Worm (Caenorhabditis elegans) whole organism, young adult: ENCODE data around the gene sre-2.

Source experiments
- B0035.1 ChIP-seq: sonication (generic microtip); optimal IDR thresholded peaks from 2 replicates; lab custom pipeline; 2016; ENCODE audit warnings: missing genetic modification characterization, mild to moderate bottlenecking, missing compliant biosample characterization, missing genotype, missing genetic modification reagents
- K12H6.12 ChIP-seq: fragments of 200-800 bp; sonication (Bioruptor generic); optimal IDR thresholded peaks from 2 replicates; lab custom pipeline; 2018; ENCODE audit warnings: mild to moderate bottlenecking, missing genetic modification characterization, missing compliant biosample characterization
- Y53F4B.3 ChIP-seq: fragments of 200-800 bp; sonication (Bioruptor generic); IDR thresholded peaks from 2 replicates; pipeline ENCODE4 v1.3.6; 2022; ENCODE audit warnings: missing genetic modification reagents, missing genetic modification characterization, missing compliant biosample characterization
- attf-5 ChIP-seq: fragments of 200-800 bp; sonication (Bioruptor generic); optimal IDR thresholded peaks from 2 replicates; lab custom pipeline; 2018; ENCODE audit warnings: mild to moderate bottlenecking, missing genetic modification characterization, missing compliant biosample characterization
- dpl-1 ChIP-seq: fragments of 150-350 bp; optimal IDR thresholded peaks from 2 replicates; lab custom pipeline; 2014; ENCODE audit warnings: missing biosample characterization, missing genetic modification reagents, missing genetic modification characterization
- mes-4 ChIP-seq: sonication (generic microtip); optimal IDR thresholded peaks from 2 replicates; lab custom pipeline; 2016; ENCODE audit warnings: missing genotype, missing genetic modification characterization, missing compliant biosample characterization
- nhr-179 ChIP-seq: sonication (generic microtip); optimal IDR thresholded peaks from 2 replicates; lab custom pipeline; 2016; ENCODE audit warnings: mild to moderate bottlenecking, missing genetic modification characterization, missing compliant biosample characterization
- nhr-80 ChIP-seq: sonication (generic microtip); optimal IDR thresholded peaks from 2 replicates; lab custom pipeline; 2016; ENCODE audit warnings: missing genetic modification characterization, missing compliant biosample characterization
- pha-4 ChIP-seq: fragments of 150-350 bp; sonication (generic microtip); optimal IDR thresholded peaks from 2 replicates; lab custom pipeline; 2014; ENCODE audit warnings: missing biosample characterization, missing genetic modification reagents, missing genetic modification characterization
- rcor-1 ChIP-seq: fragments of 200-800 bp; sonication (Bioruptor generic); IDR thresholded peaks from 2 replicates; pipeline ENCODE4 v1.3.6; 2022; ENCODE audit warnings: missing genetic modification reagents, missing genetic modification characterization, missing compliant biosample characterization
- repo-1 ChIP-seq: sonication (generic microtip); optimal IDR thresholded peaks from 2 replicates; lab custom pipeline; 2017; ENCODE audit warnings: mild to moderate bottlenecking, missing genetic modification characterization, missing compliant biosample characterization
- sdz-38 ChIP-seq: sonication (generic microtip); optimal IDR thresholded peaks from 2 replicates; lab custom pipeline; 2016; ENCODE audit warnings: missing genotype, missing genetic modification characterization, missing compliant biosample characterization
- zim-3 ChIP-seq: sonication (generic microtip); optimal IDR thresholded peaks from 2 replicates; lab custom pipeline; 2017; ENCODE audit warnings: mild to moderate bottlenecking, missing genetic modification characterization, moderate library complexity, missing compliant biosample characterization

- TF ChIP-seq zim-3 (no peak), dpl-1 (GFP tag; lab: Kevin White, UChicago) (no peak), Y53F4B.3 (GFP tag; lab: Robert Waterston, UW) (no peak), rcor-1 (GFP tag; lab: Robert Waterston, UW) (no peak), pha-4 (no peak), mes-4 (no peak), B0035.1 (tag; lab: Kevin White, UChicago) (no peak), K12H6.12 (tag; lab: Kevin White, UChicago) (no peak), sdz-38 (tag; lab: Kevin White, UChicago) (no peak), attf-5 (no peak), nhr-80 (tag; lab: Kevin White, UChicago) (no peak), nhr-179 (tag; lab: Kevin White, UChicago) (no peak), repo-1 (peak; percentile 16)
Observed at ce11 chrII:8135953-8136352, 34.0 kb upstream of the sre-2 start.
